Fruit fly (Drosophila melanogaster): ENCODE results near the gene CG14933.

The CG14933 gene

dm6 chr2L:11845159-11845788 is 2.6 kb downstream of the CG14933 start (continued):
- no peak for TF ChIP-seq sc (optimal IDR thresholded peaks at IDR 0.05)
- TF ChIP-seq sc (GFP tag; optimal IDR thresholded peaks at IDR 0.05): no peak
- peak; percentile 24 for TF ChIP-seq CG12659 (GFP tag; optimal IDR thresholded peaks at IDR 0.05)
- no peak for TF ChIP-seq run (tag; optimal IDR thresholded peaks at IDR 0.05)
- no peak for TF ChIP-seq CG18011 (GFP tag; optimal IDR thresholded peaks at IDR 0.05)
- no peak for TF ChIP-seq ken (GFP tag; IDR thresholded peaks at IDR 0.05)
- no peak for TF ChIP-seq Hmx (GFP tag; optimal IDR thresholded peaks at IDR 0.05)
- no peak for TF ChIP-seq CG8089 (GFP tag; optimal IDR thresholded peaks at IDR 0.05)
- no peak for TF ChIP-seq ro (GFP tag; IDR thresholded peaks at IDR 0.05)
- no peak for TF ChIP-seq Neu2 (GFP tag; optimal IDR thresholded peaks at IDR 0.05; ENCODE audit: borderline replicate concordance)
- TF ChIP-seq HHEX (GFP tag; optimal IDR thresholded peaks at IDR 0.05): no peak
- no peak for TF ChIP-seq cg (GFP tag; optimal IDR thresholded peaks at IDR 0.05)
- no peak for TF ChIP-seq trem (tag; optimal IDR thresholded peaks at IDR 0.05)
- TF ChIP-seq CG12299 (tag; optimal IDR thresholded peaks at IDR 0.05): no peak
- no peak for TF ChIP-seq Nf-YC (tag; optimal IDR thresholded peaks at IDR 0.05)
- TF ChIP-seq CG12155 (GFP tag; optimal IDR thresholded peaks at IDR 0.05): no peak
- TF ChIP-seq grau (tag; optimal IDR thresholded peaks at IDR 0.05): no peak
- peak; percentile 87 for TF ChIP-seq Meics (GFP tag; optimal IDR thresholded peaks at IDR 0.05)
- no peak for TF ChIP-seq CG17361 (GFP tag; IDR thresholded peaks at IDR 0.05)
- no peak for TF ChIP-seq HLH54F (GFP tag; optimal IDR thresholded peaks at IDR 0.05)
- no peak for TF ChIP-seq CG9876 (GFP tag; optimal IDR thresholded peaks at IDR 0.05)
- no peak for TF ChIP-seq usp (GFP tag; optimal IDR thresholded peaks at IDR 0.05)
- no peak for TF ChIP-seq CG11695 (GFP tag; IDR thresholded peaks at IDR 0.05)
- no peak for TF ChIP-seq sna (GFP tag; IDR thresholded peaks at IDR 0.05; ENCODE audit: partially characterized antibody)
- TF ChIP-seq z (GFP tag; IDR thresholded peaks at IDR 0.05): no peak
- no peak for TF ChIP-seq H2.0 (GFP tag; IDR thresholded peaks at IDR 0.05)
- TF ChIP-seq zf30C (GFP tag; optimal IDR thresholded peaks at IDR 0.05): no peak
- no peak for TF ChIP-seq CG16863 (GFP tag; optimal IDR thresholded peaks at IDR 0.05)
- TF ChIP-seq CG4820 (GFP tag; optimal IDR thresholded peaks at IDR 0.05): no peak
- no peak for TF ChIP-seq gfzf (GFP tag; optimal IDR thresholded peaks at IDR 0.05)
- no peak for TF ChIP-seq dmrt11E (tag; optimal IDR thresholded peaks at IDR 0.05)
- TF ChIP-seq Usf (GFP tag; optimal IDR thresholded peaks at IDR 0.05): no peak
- no peak for TF ChIP-seq wor (GFP tag; IDR thresholded peaks at IDR 0.05)
- peak; percentile 41 for TF ChIP-seq Hmr (GFP tag; optimal IDR thresholded peaks at IDR 0.05)
- TF ChIP-seq so (GFP tag; IDR thresholded peaks at IDR 0.05): no peak
- no peak for TF ChIP-seq Hr78 (GFP tag; optimal IDR thresholded peaks at IDR 0.05)
- TF ChIP-seq Camta (GFP tag; optimal IDR thresholded peaks at IDR 0.05): no peak
- no peak; the same call in 1 of the 2 replicates for TF ChIP-seq E2f2 (GFP tag; IDR thresholded peaks at IDR 0.05)
- no peak for TF ChIP-seq PHDP (tag; optimal IDR thresholded peaks at IDR 0.05)
- TF ChIP-seq inv (GFP tag; IDR thresholded peaks at IDR 0.05; ENCODE audit: partially characterized antibody): no peak
- TF ChIP-seq hbn (GFP tag; IDR thresholded peaks at IDR 0.05; ENCODE audit: partially characterized antibody): no peak
- TF ChIP-seq kah (GFP tag; optimal IDR thresholded peaks at IDR 0.05): no peak
- TF ChIP-seq pnt (GFP tag; optimal IDR thresholded peaks at IDR 0.05): no peak
- TF ChIP-seq CG9932 (GFP tag; IDR thresholded peaks at IDR 0.05): no peak
- TF ChIP-seq pho (GFP tag; optimal IDR thresholded peaks at IDR 0.05): no peak
- no peak for TF ChIP-seq sisA (GFP tag; IDR thresholded peaks at IDR 0.05)
- no peak for TF ChIP-seq emc (GFP tag; optimal IDR thresholded peaks at IDR 0.05)
- no peak for TF ChIP-seq hth (optimal IDR thresholded peaks at IDR 0.05)
- no peak for TF ChIP-seq gcm (GFP tag; optimal IDR thresholded peaks at IDR 0.05)
- TF ChIP-seq gem (tag; optimal IDR thresholded peaks at IDR 0.05): no peak
- TF ChIP-seq CG1603 (tag; optimal IDR thresholded peaks at IDR 0.05): no peak
